Worm (Caenorhabditis elegans) whole organism, L4/young adult: ENCODE measurements around the gene Y75B8A.39.

ENCODE experiments used
- W03F9.2 ChIP-seq: fragments of 150-350 bp; optimal IDR thresholded peaks from 2 replicates; lab custom pipeline; 2014; ENCODE audit warnings: missing biosample characterization, missing genetic modification characterization
- dao-5 ChIP-seq: sonication (generic microtip); optimal IDR thresholded peaks from 2 replicates; lab custom pipeline; 2016; ENCODE audit warnings: missing genotype, missing genetic modification characterization, moderate library complexity, missing compliant biosample characterization
- him-1 ChIP-seq: sonication (generic microtip); optimal IDR thresholded peaks from 2 replicates; lab custom pipeline; 2016; ENCODE audit warnings: missing genotype, missing genetic modification reagents, missing genetic modification characterization, missing compliant biosample characterization

DNA sequence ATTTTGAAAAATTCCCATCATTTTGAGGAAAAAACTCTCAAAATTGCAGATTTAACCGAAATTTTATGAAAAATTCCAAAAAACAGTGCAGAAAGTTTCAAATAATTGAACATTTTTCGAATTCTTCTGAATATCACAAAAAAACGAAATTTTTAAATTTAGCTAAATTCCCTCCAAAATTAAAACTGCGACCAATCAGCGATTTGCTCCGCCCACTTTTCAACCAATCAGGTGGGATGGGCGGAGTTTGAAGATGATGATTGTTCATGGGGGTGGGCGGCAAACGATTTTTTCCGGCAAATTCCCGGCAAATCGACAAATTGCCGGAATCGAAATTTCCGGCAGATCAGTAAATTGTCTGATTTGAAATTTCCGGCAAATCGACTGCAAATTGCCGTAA, 21.3 kb downstream of the Y75B8A.39 start:
- TF ChIP-seq dao-5 (tag; lab: Kevin White, UChicago): no peak
- TF ChIP-seq him-1 (tag; lab: Kevin White, UChicago): no peak
- TF ChIP-seq W03F9.2 (tag; lab: Kevin White, UChicago): no peak
